Fruit fly (Drosophila melanogaster) whole organism, embryonic: ENCODE results near the gene CG34116.

Experiments used
- Abd-B ChIP-seq: fragments of 200-800 bp; sonication (Bioruptor generic); optimal IDR thresholded peaks from 2 replicates; lab custom pipeline; 2018; ENCODE audit warnings: missing biosample characterization, mild to moderate bottlenecking, missing genetic modification characterization, moderate library complexity
- CG10147 ChIP-seq: fragments of 200-800 bp; sonication (Bioruptor generic); optimal IDR thresholded peaks from 2 replicates; lab custom pipeline; 2019; ENCODE audit warnings: missing biosample characterization, mild to moderate bottlenecking, missing genetic modification characterization, moderate library complexity
- CG1024 ChIP-seq: fragments of 200-800 bp; sonication (Bioruptor generic); IDR thresholded peaks from 2 replicates; pipeline ENCODE4 v1.3.6; 2022; ENCODE audit warnings: missing biosample characterization, missing genetic modification characterization
- CG12236 ChIP-seq: fragments of 200-800 bp; sonication (Bioruptor generic); optimal IDR thresholded peaks from 2 replicates; lab custom pipeline; 2016; ENCODE audit warnings: missing biosample characterization, missing genetic modification characterization
- CG12744 ChIP-seq: fragments of 200-800 bp; sonication (Bioruptor generic); optimal IDR thresholded peaks from 2 replicates; lab custom pipeline; 2016; ENCODE audit warnings: missing biosample characterization, missing genetic modification characterization
- CG14860 ChIP-seq: fragments of 200-800 bp; sonication (Bioruptor generic); IDR thresholded peaks from 3 replicates; pipeline ENCODE4 v1.3.6; 2022; ENCODE audit warnings: missing biosample characterization, missing genetic modification characterization; ENCODE audit not compliant: partially characterized antibody
- CG15601 ChIP-seq: fragments of 200-800 bp; sonication (Bioruptor generic); optimal IDR thresholded peaks from 3 replicates; lab custom pipeline; 2019; ENCODE audit warnings: missing biosample characterization, mild to moderate bottlenecking, missing genetic modification characterization, moderate library complexity
- CG16815 ChIP-seq: fragments of 200-800 bp; sonication (Bioruptor generic); optimal IDR thresholded peaks from 3 replicates; lab custom pipeline; 2017; ENCODE audit warnings: missing biosample characterization, mild to moderate bottlenecking, missing genetic modification characterization
- CG18599 ChIP-seq: fragments of 200-800 bp; sonication (Bioruptor generic); optimal IDR thresholded peaks from 3 replicates; lab custom pipeline; 2017; ENCODE audit warnings: missing biosample characterization, missing genetic modification characterization, mild to moderate bottlenecking, moderate library complexity, missing genetic modification reagents
- CG2199 ChIP-seq: fragments of 200-800 bp; sonication (Bioruptor generic); IDR thresholded peaks from 3 replicates; pipeline ENCODE4 v1.3.6; 2022; ENCODE audit warnings: missing biosample characterization, missing genetic modification characterization
- CG31365 ChIP-seq: fragments of 200-800 bp; sonication (Bioruptor generic); optimal IDR thresholded peaks from 2 replicates; lab custom pipeline; 2018; ENCODE audit warnings: missing biosample characterization, mild to moderate bottlenecking, missing genetic modification characterization
- CG34422 ChIP-seq: fragments of 200-800 bp; sonication (Bioruptor generic); IDR thresholded peaks from 3 replicates; pipeline ENCODE4 v1.3.6; 2022; ENCODE audit warnings: missing biosample characterization, missing genetic modification characterization
- CG4730 ChIP-seq: fragments of 200-800 bp; sonication (Bioruptor generic); IDR thresholded peaks from 2 replicates; pipeline ENCODE4 v1.3.6; 2022; ENCODE audit warnings: missing biosample characterization, missing genetic modification characterization
- CG5180 ChIP-seq: fragments of 200-800 bp; sonication (Bioruptor generic); optimal IDR thresholded peaks from 3 replicates; lab custom pipeline; 2017; ENCODE audit warnings: missing biosample characterization, missing genetic modification characterization, mild to moderate bottlenecking, moderate library complexity, missing genetic modification reagents
- CG7745 ChIP-seq: fragments of 200-800 bp; sonication (Bioruptor generic); optimal IDR thresholded peaks from 2 replicates; lab custom pipeline; 2018; ENCODE audit warnings: missing biosample characterization, mild to moderate bottlenecking, missing genetic modification characterization, moderate library complexity
- CG8290 ChIP-seq, 3 experiments: fragments of 200-800 bp; sonication (Bioruptor generic); optimal IDR thresholded peaks; 2 replicates each; lab custom pipeline; 2016 to 2019; ENCODE audit warnings: missing biosample characterization in 3 of 3, missing genetic modification characterization in 3 of 3, mild to moderate bottlenecking in 2 of 3, moderate library complexity in 1 of 3
- CG8388 ChIP-seq: fragments of 200-800 bp; sonication (Bioruptor generic); optimal IDR thresholded peaks from 2 replicates; lab custom pipeline; 2019; ENCODE audit warnings: missing biosample characterization, mild to moderate bottlenecking, missing genetic modification characterization, moderate library complexity
- D ChIP-seq, 2 experiments: fragments of 200-800 bp in 1 of 2; fragments of >200 bp in 1 of 2; sonication (Bioruptor generic) in 1 of 2; optimal IDR thresholded peaks; 2 replicates in 1 of 2; 3 replicates in 1 of 2; lab custom pipeline; 2017; ENCODE audit warnings: mild to moderate bottlenecking in 1 of 2, missing biosample characterization in 1 of 2, missing genetic modification characterization in 1 of 2, missing genetic modification reagents in 1 of 2
- Hmr ChIP-seq: fragments of 200-800 bp; sonication (Bioruptor generic); optimal IDR thresholded peaks from 3 replicates; lab custom pipeline; 2017; ENCODE audit warnings: mild to moderate bottlenecking, missing biosample characterization, missing genetic modification reagents, missing genetic modification characterization
- Hmx ChIP-seq: fragments of 200-800 bp; sonication (Bioruptor generic); optimal IDR thresholded peaks from 2 replicates; lab custom pipeline; 2016; ENCODE audit warnings: missing biosample characterization, missing genetic modification characterization
- Med ChIP-seq: fragments of 200-800 bp; sonication (Bioruptor generic); peaks from one replicate; lab custom pipeline; 2016; ENCODE audit warnings: missing biosample characterization, missing genetic modification characterization, mild to moderate bottlenecking, inconsistent platforms, moderate library complexity
- NFAT ChIP-seq: fragments of 200-800 bp; sonication (Bioruptor generic); IDR thresholded peaks from 2 replicates; pipeline ENCODE4 v1.3.6; 2022; ENCODE audit warnings: missing biosample characterization, missing genetic modification characterization
- Nf-YC ChIP-seq: fragments of 200-800 bp; optimal IDR thresholded peaks from 3 replicates; lab custom pipeline; 2019; ENCODE audit warnings: missing biosample characterization, mild to moderate bottlenecking, missing genetic modification characterization, moderate library complexity
- Ravus ChIP-seq: fragments of 200-800 bp; sonication (Bioruptor generic); IDR thresholded peaks from 2 replicates; pipeline ENCODE4 v1.3.6; 2022; ENCODE audit warnings: missing biosample characterization, missing genetic modification characterization
- Rx ChIP-seq: fragments of 200-800 bp; sonication (Bioruptor generic); IDR thresholded peaks from 2 replicates; pipeline ENCODE4 v1.3.6; 2022; ENCODE audit warnings: missing biosample characterization, missing genetic modification characterization
- Side ChIP-seq: fragments of 200-800 bp; sonication (Bioruptor generic); optimal IDR thresholded peaks from 2 replicates; lab custom pipeline; 2016; ENCODE audit warnings: missing biosample characterization, missing genetic modification characterization
- Sox102F ChIP-seq: fragments of 200-800 bp; sonication (Bioruptor generic); optimal IDR thresholded peaks from 2 replicates; lab custom pipeline; 2018; ENCODE audit warnings: missing biosample characterization, mild to moderate bottlenecking, missing genetic modification characterization, moderate library complexity
- Spps ChIP-seq: fragments of 200-800 bp; sonication (Bioruptor generic); optimal IDR thresholded peaks from 2 replicates; lab custom pipeline; 2018; ENCODE audit warnings: missing biosample characterization, mild to moderate bottlenecking, missing genetic modification characterization
- Sry-δ ChIP-seq: fragments of 200-800 bp; sonication (Bioruptor generic); optimal IDR thresholded peaks from 2 replicates; lab custom pipeline; 2016; ENCODE audit warnings: missing biosample characterization, missing genetic modification characterization
- Stat92E ChIP-seq, 3 experiments: fragments of >200 bp in 2 of 3; fragments of 200-800 bp in 1 of 3; sonication (Bioruptor generic) in 1 of 3; optimal IDR thresholded peaks; 2 replicates each; lab custom pipeline; 2017 to 2019; ENCODE audit warnings: missing biosample characterization in 3 of 3, missing genetic modification characterization in 3 of 3, mild to moderate bottlenecking in 1 of 3, moderate library complexity in 1 of 3
- Usf ChIP-seq: fragments of 200-800 bp; sonication (Bioruptor generic); optimal IDR thresholded peaks from 2 replicates; lab custom pipeline; 2017; ENCODE audit warnings: missing genotype, missing biosample characterization, missing genetic modification characterization
- amos ChIP-seq: fragments of 200-800 bp; sonication (Bioruptor generic); IDR thresholded peaks from 2 replicates; pipeline ENCODE4 v1.3.6; 2022; ENCODE audit warnings: missing biosample characterization, missing genetic modification characterization; ENCODE audit not compliant: partially characterized antibody
- ash1 ChIP-seq: fragments of 200-800 bp; sonication (Bioruptor generic); optimal IDR thresholded peaks from 2 replicates; lab custom pipeline; 2018; ENCODE audit warnings: missing biosample characterization, mild to moderate bottlenecking, missing genetic modification characterization
- da ChIP-seq: fragments of 200-800 bp; sonication (Bioruptor generic); optimal IDR thresholded peaks from 2 replicates; lab custom pipeline; 2016; ENCODE audit warnings: missing biosample characterization, missing genetic modification characterization
- en ChIP-seq: fragments of 200-800 bp; sonication (Bioruptor generic); optimal IDR thresholded peaks from 2 replicates; lab custom pipeline; 2016; ENCODE audit warnings: missing biosample characterization, missing genetic modification characterization
- gcm2 ChIP-seq: fragments of 200-800 bp; sonication (Bioruptor generic); optimal IDR thresholded peaks from 2 replicates; lab custom pipeline; 2016; ENCODE audit warnings: missing biosample characterization, missing genetic modification characterization
- gt ChIP-seq: fragments of 200-800 bp; sonication (Bioruptor generic); IDR thresholded peaks from 2 replicates; pipeline ENCODE4 v1.3.6; 2022; ENCODE audit warnings: missing biosample characterization, missing genetic modification characterization
- hkb ChIP-seq, 2 experiments: fragments of 200-800 bp in 1 of 2; fragments of >200 bp in 1 of 2; sonication (Bioruptor generic) in 1 of 2; IDR thresholded peaks in 1 of 2; optimal IDR thresholded peaks in 1 of 2; 2 replicates each; pipeline versions ENCODE4 v1.3.6 to Lab custom; 2017 to 2022; ENCODE audit warnings: missing biosample characterization in 1 of 2, missing genetic modification characterization in 1 of 2
- mld ChIP-seq: fragments of 200-800 bp; sonication (Bioruptor generic); IDR thresholded peaks from 3 replicates; pipeline ENCODE4 v1.3.6; 2022; ENCODE audit warnings: missing biosample characterization, missing genetic modification characterization; ENCODE audit not compliant: partially characterized antibody
- nerfin-2 ChIP-seq: fragments of 200-800 bp; sonication (Bioruptor generic); IDR thresholded peaks from 2 replicates; pipeline ENCODE4 v1.3.6; 2022; ENCODE audit warnings: missing biosample characterization, missing genetic modification characterization; ENCODE audit not compliant: partially characterized antibody
- pb ChIP-seq: fragments of 200-800 bp; sonication (Bioruptor generic); optimal IDR thresholded peaks from 3 replicates; lab custom pipeline; 2016; ENCODE audit warnings: missing biosample characterization, missing genetic modification characterization
- phol ChIP-seq: fragments of 200-800 bp; sonication (Bioruptor generic); optimal IDR thresholded peaks from 3 replicates; lab custom pipeline; 2018; ENCODE audit warnings: missing biosample characterization, mild to moderate bottlenecking, missing genetic modification characterization, moderate library complexity
- sc ChIP-seq, 3 experiments: fragments of >200 bp in 2 of 3; fragments of 200-800 bp in 1 of 3; sonication (Bioruptor generic) in 1 of 3; optimal IDR thresholded peaks; 2 replicates in 2 of 3; 3 replicates in 1 of 3; lab custom pipeline; 2017; ENCODE audit warnings: mild to moderate bottlenecking in 1 of 3, missing biosample characterization in 1 of 3, missing genetic modification characterization in 1 of 3, missing genetic modification reagents in 1 of 3
- stwl ChIP-seq: fragments of 200-800 bp; sonication (Bioruptor generic); optimal IDR thresholded peaks from 3 replicates; lab custom pipeline; 2018; ENCODE audit warnings: missing biosample characterization, mild to moderate bottlenecking, missing genetic modification characterization, moderate library complexity
- twi ChIP-seq: fragments of 200-800 bp; optimal IDR thresholded peaks from 2 replicates; lab custom pipeline; 2019; ENCODE audit warnings: missing biosample characterization, mild to moderate bottlenecking, missing genetic modification characterization, moderate library complexity
- vvl ChIP-seq: fragments of 200-800 bp; sonication (Bioruptor generic); IDR thresholded peaks from 2 replicates; pipeline ENCODE4 v1.3.6; 2022; ENCODE audit warnings: missing biosample characterization, missing genetic modification characterization

Gene CG34116

DNA sequence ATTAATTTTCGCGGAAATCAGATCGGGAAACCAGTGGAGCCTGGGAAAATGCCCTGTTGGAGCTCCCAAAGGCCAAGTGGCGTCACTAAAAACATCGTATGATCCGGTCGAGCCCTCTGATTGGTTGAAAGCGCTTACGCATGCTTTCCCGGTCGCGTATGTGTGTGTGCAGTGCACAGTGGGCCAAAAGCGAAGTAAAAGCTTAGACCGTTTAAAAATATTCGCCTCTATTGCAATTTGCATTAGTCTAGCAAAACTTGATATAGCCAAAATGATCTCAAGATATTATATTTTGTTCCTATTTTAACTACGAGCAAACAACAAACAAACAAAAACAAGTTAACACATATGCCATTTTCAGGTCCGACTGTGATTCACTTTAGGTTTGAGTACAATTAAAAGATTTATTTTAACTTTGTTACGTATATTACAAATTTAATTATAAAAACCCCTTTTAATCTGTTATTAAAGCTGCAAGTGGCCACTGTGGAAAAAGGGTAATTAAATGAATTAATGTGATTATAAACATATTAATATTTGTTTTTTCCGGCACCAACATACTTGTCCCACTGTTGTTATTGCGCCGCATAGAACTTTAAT is 11.5 kb downstream of the CG34116 start (continued):
- TF ChIP-seq Stat92E (GFP tag; optimal IDR thresholded peaks at IDR 0.05; lab: Kevin White, UChicago): peak in 1 of 3 experiments; percentile 2
- TF ChIP-seq NFAT (GFP tag; lab: Robert Waterston, UW): peak; percentile 89
- TF ChIP-seq mld (GFP tag; lab: Robert Waterston, UW): no peak
- peak; percentile 96 for TF ChIP-seq Med
- no peak for TF ChIP-seq gt (GFP tag; lab: Robert Waterston, UW)
- TF ChIP-seq CG8290 (GFP tag; optimal IDR thresholded peaks at IDR 0.05; lab: Kevin White, UChicago): peak; percentile 36
- TF ChIP-seq CG8290 (tag; optimal IDR thresholded peaks at IDR 0.05; lab: Kevin White, UChicago): peak; percentile 34 to 88
- TF ChIP-seq phol: peak; percentile 83
- TF ChIP-seq gcm2 (GFP tag; lab: Kevin White, UChicago): peak; percentile 23
- 0 out of 2 replicates have a peak, but pooled peaks have one; percentile 38 for TF ChIP-seq CG4730 (GFP tag; lab: Robert Waterston, UW)
- peak; percentile 72 for TF ChIP-seq CG8388
- TF ChIP-seq hkb (optimal IDR thresholded peaks at IDR 0.05; lab: Kevin White, UChicago): no peak
- TF ChIP-seq hkb (GFP tag; IDR thresholded peaks at IDR 0.05; lab: Robert Waterston, UW): peak; percentile 68
- TF ChIP-seq CG2199 (GFP tag; lab: Robert Waterston, UW): no peak; the same call in 2 of the 3 replicates
- TF ChIP-seq Sox102F (GFP tag; lab: Kevin White, UChicago): peak; percentile 84
- TF ChIP-seq CG18599 (GFP tag; lab: Kevin White, UChicago): peak; percentile 91
- no peak for TF ChIP-seq stwl (tag; lab: Kevin White, UChicago)
- no peak for TF ChIP-seq CG1024 (GFP tag; lab: Robert Waterston, UW)
- TF ChIP-seq Hmr: peak; percentile 90
- TF ChIP-seq Ravus (GFP tag; lab: Robert Waterston, UW): no peak
- TF ChIP-seq CG15601: peak; percentile 72
- TF ChIP-seq Usf: peak; percentile 75
- peak; percentile 72 for TF ChIP-seq CG16815 (GFP tag; lab: Kevin White, UChicago)
- TF ChIP-seq pb (GFP tag; lab: Kevin White, UChicago): peak; percentile 88
- TF ChIP-seq CG7745 (tag; lab: Kevin White, UChicago): no peak
- TF ChIP-seq twi (tag; lab: Kevin White, UChicago): peak; percentile 57
- peak; percentile 54 for TF ChIP-seq CG12744 (GFP tag; lab: Kevin White, UChicago)
- TF ChIP-seq CG34422: peak; percentile 83; the same call in 2 of the 3 replicates
- TF ChIP-seq en (GFP tag; lab: Kevin White, UChicago): peak; percentile 19
- TF ChIP-seq Spps (tag; lab: Kevin White, UChicago): peak; percentile 52
- TF ChIP-seq sc (optimal IDR thresholded peaks at IDR 0.05; lab: Kevin White, UChicago): no peak
- TF ChIP-seq sc (GFP tag; optimal IDR thresholded peaks at IDR 0.05; lab: Kevin White, UChicago): peak; percentile 63
- no peak for TF ChIP-seq CG31365 (tag; lab: Kevin White, UChicago)
- peak; percentile 69 for TF ChIP-seq Hmx (GFP tag; lab: Kevin White, UChicago)
- no peak for TF ChIP-seq ash1
- peak; percentile 44; the same call in 1 of the 3 replicates for TF ChIP-seq CG14860 (GFP tag; lab: Robert Waterston, UW)
- peak; percentile 47 for TF ChIP-seq CG12236 (GFP tag; lab: Kevin White, UChicago)
- TF ChIP-seq Sry-δ (GFP tag; lab: Kevin White, UChicago): peak; percentile 16
- no peak for TF ChIP-seq D (optimal IDR thresholded peaks at IDR 0.05; lab: Kevin White, UChicago)
- TF ChIP-seq D (GFP tag; optimal IDR thresholded peaks at IDR 0.05; lab: Kevin White, UChicago): peak; percentile 76
- no peak; the same call in 1 of the 2 replicates for TF ChIP-seq amos (GFP tag; lab: Robert Waterston, UW)
- TF ChIP-seq Abd-B (GFP tag; lab: Kevin White, UChicago): peak; percentile 77
- TF ChIP-seq da: peak; percentile 0
- peak; percentile 83 for TF ChIP-seq Side (GFP tag; lab: Kevin White, UChicago)
- TF ChIP-seq vvl (GFP tag; lab: Robert Waterston, UW): peak; percentile 87
- peak; percentile 7; the same call in 1 of the 2 replicates for TF ChIP-seq Rx (GFP tag; lab: Robert Waterston, UW)
- TF ChIP-seq Nf-YC (tag; lab: Kevin White, UChicago): peak; percentile 99
- peak; percentile 87 for TF ChIP-seq CG10147 (GFP tag; lab: Kevin White, UChicago)
- peak; percentile 84 for TF ChIP-seq CG5180 (GFP tag; lab: Kevin White, UChicago)
- no peak for TF ChIP-seq nerfin-2
